Fruit fly (Drosophila melanogaster): ENCODE results near the gene CG12213.

The CG12213 gene

dm6 chr3R:11962739-11963214, 4.7 kb downstream of the CG12213 start, which contains the start of the genes CG3281 and aurA (continued):
- TF ChIP-seq Dbx (GFP tag; IDR thresholded peaks at IDR 0.05) (peak; percentile 74; the same call in 2 of the 3 replicates), Stat92E (GFP tag; optimal IDR thresholded peaks at IDR 0.05) (peak in 1 of 3 experiments; percentile 28), Mad (GFP tag; optimal IDR thresholded peaks at IDR 0.05) (peak; percentile 50), stc (GFP tag; IDR thresholded peaks at IDR 0.05) (no peak), CG31441 (GFP tag; IDR thresholded peaks at IDR 0.05) (peak; percentile 94), sna (GFP tag; IDR thresholded peaks at IDR 0.05; ENCODE audit: partially characterized antibody) (peak; percentile 99), CG3163 (GFP tag; optimal IDR thresholded peaks at IDR 0.05) (peak; percentile 48), disco-r (GFP tag; optimal IDR thresholded peaks at IDR 0.05) (peak; percentile 42), bsh (GFP tag; optimal IDR thresholded peaks at IDR 0.05) (peak in 1 of 2 experiments; percentile 54), da (GFP tag; optimal IDR thresholded peaks at IDR 0.05) (no peak), jumu (GFP tag; optimal IDR thresholded peaks at IDR 0.05) (peak; percentile 87), fru (optimal IDR thresholded peaks at IDR 0.05) (no peak), CG6689 (GFP tag; IDR thresholded peaks at IDR 0.05) (peak; percentile 35; the same call in 1 of the 2 replicates), Deaf1 (tag; optimal IDR thresholded peaks at IDR 0.05) (no peak), CG2116 (GFP tag; optimal IDR thresholded peaks at IDR 0.05) (peak; percentile 79), Spps (tag; optimal IDR thresholded peaks at IDR 0.05) (peak; percentile 35), psq (GFP tag; optimal IDR thresholded peaks at IDR 0.05) (peak; percentile 49), Xbp1 (GFP tag; optimal IDR thresholded peaks at IDR 0.05) (peak; percentile 81), CG4282 (GFP tag; optimal IDR thresholded peaks at IDR 0.05) (peak; percentile 36), gsb-n (tag; optimal IDR thresholded peaks at IDR 0.05) (peak; percentile 67), YL-1 (GFP tag; optimal IDR thresholded peaks at IDR 0.05) (peak; percentile 68), cas (GFP tag; IDR thresholded peaks at IDR 0.05) (peak; percentile 46; the same call in 1 of the 2 replicates), dimm (GFP tag; IDR thresholded peaks at IDR 0.05) (no peak), CG11695 (GFP tag; IDR thresholded peaks at IDR 0.05) (peak; percentile 50; the same call in 1 of the 3 replicates), CG7987 (GFP tag; optimal IDR thresholded peaks at IDR 0.05) (no peak), MBD-R2 (GFP tag; IDR thresholded peaks at IDR 0.05) (peak; percentile 71), HmgD (GFP tag; optimal IDR thresholded peaks at IDR 0.05) (peak; percentile 64), CHES-1-like (GFP tag; optimal IDR thresholded peaks at IDR 0.05) (peak; percentile 78), CG12236 (GFP tag; optimal IDR thresholded peaks at IDR 0.05) (peak; percentile 20), Jarid2 (GFP tag; optimal IDR thresholded peaks at IDR 0.05) (no peak), CG17829 (tag; optimal IDR thresholded peaks at IDR 0.05) (peak; percentile 76), CG17912 (GFP tag; optimal IDR thresholded peaks at IDR 0.05) (no peak), CG8290 (GFP tag; optimal IDR thresholded peaks at IDR 0.05) (peak; percentile 86), CG8290 (tag; optimal IDR thresholded peaks at IDR 0.05) (peak; percentile 50 to 72), dan (GFP tag; IDR thresholded peaks at IDR 0.05) (no peak), CG10543 (GFP tag; optimal IDR thresholded peaks at IDR 0.05) (peak; percentile 77), CG30403 (GFP tag; optimal IDR thresholded peaks at IDR 0.05) (peak; percentile 89), BtbVII (GFP tag; optimal IDR thresholded peaks at IDR 0.05) (no peak), CG16863 (GFP tag; optimal IDR thresholded peaks at IDR 0.05) (peak; percentile 50), CG9727 (GFP tag; optimal IDR thresholded peaks at IDR 0.05) (peak; percentile 76), peb (GFP tag; IDR thresholded peaks at IDR 0.05) (no peak), Neu2 (GFP tag; optimal IDR thresholded peaks at IDR 0.05; ENCODE audit: borderline replicate concordance) (peak; percentile 28), CG17186 (GFP tag; optimal IDR thresholded peaks at IDR 0.05) (peak; percentile 72), CG1529 (GFP tag; optimal IDR thresholded peaks at IDR 0.05) (no peak), tup (GFP tag; optimal IDR thresholded peaks at IDR 0.05) (peak; percentile 42), Lim3 (GFP tag; IDR thresholded peaks at IDR 0.05) (no peak), insv (GFP tag; optimal IDR thresholded peaks at IDR 0.05) (peak in 1 of 2 experiments; percentile 33), Doc2 (GFP tag; IDR thresholded peaks at IDR 0.05) (no peak), Camta (GFP tag; optimal IDR thresholded peaks at IDR 0.05) (peak; percentile 69), ham (GFP tag; IDR thresholded peaks at IDR 0.05) (no peak), B-H2 (GFP tag; optimal IDR thresholded peaks at IDR 0.05) (peak; percentile 58), chif (GFP tag; optimal IDR thresholded peaks at IDR 0.05) (peak; percentile 68 to 78)
